Worm (Caenorhabditis elegans) whole organism, early embryonic: ENCODE results near the gene pho-5.

ENCODE experiments used
- B0310.2 ChIP-seq: sonication (generic microtip); optimal IDR thresholded peaks from 2 replicates; lab custom pipeline; 2016; ENCODE audit warnings: mild to moderate bottlenecking, missing genetic modification characterization, missing compliant biosample characterization
- F13C5.2 ChIP-seq: sonication (generic microtip); optimal IDR thresholded peaks from 2 replicates; lab custom pipeline; 2017; ENCODE audit warnings: mild to moderate bottlenecking, missing genetic modification characterization, inconsistent platforms, missing compliant biosample characterization
- aly-1 ChIP-seq: sonication (generic microtip); optimal IDR thresholded peaks from 2 replicates; lab custom pipeline; 2016; ENCODE audit warnings: missing genetic modification characterization, missing compliant biosample characterization
- ama-1 ChIP-seq: fragments of 150-350 bp; optimal IDR thresholded peaks from 2 replicates; lab custom pipeline; 2014
- ceh-13 ChIP-seq: fragments of 200-800 bp; sonication (Bioruptor generic); optimal IDR thresholded peaks from 2 replicates; lab custom pipeline; 2018; ENCODE audit warnings: mild to moderate bottlenecking, missing genetic modification characterization, missing compliant biosample characterization
- ceh-36 ChIP-seq: sonication (generic microtip); optimal IDR thresholded peaks from 2 replicates; lab custom pipeline; 2016; ENCODE audit warnings: missing genetic modification characterization, inconsistent platforms, missing compliant biosample characterization
- ets-7 ChIP-seq: sonication (generic microtip); optimal IDR thresholded peaks from 2 replicates; lab custom pipeline; 2016; ENCODE audit warnings: missing genotype, missing genetic modification characterization, missing compliant biosample characterization
- flt-1 ChIP-seq: fragments of 200-800 bp; sonication (Bioruptor generic); IDR thresholded peaks from 2 replicates; pipeline ENCODE4 v1.3.6; 2022; ENCODE audit warnings: missing genetic modification characterization, missing compliant biosample characterization
- hmbx-1 ChIP-seq: sonication (generic microtip); optimal IDR thresholded peaks from 2 replicates; lab custom pipeline; 2016; ENCODE audit warnings: mild to moderate bottlenecking, missing genetic modification characterization, missing compliant biosample characterization
- hmg-4 ChIP-seq: fragments of 200-800 bp; sonication (Bioruptor generic); optimal IDR thresholded peaks from 2 replicates; lab custom pipeline; 2018; ENCODE audit warnings: mild to moderate bottlenecking, missing genetic modification characterization, missing compliant biosample characterization
- hnd-1 ChIP-seq: sonication (generic microtip); optimal IDR thresholded peaks from 2 replicates; lab custom pipeline; 2016; ENCODE audit warnings: missing genetic modification characterization, missing compliant biosample characterization
- pes-1 ChIP-seq: fragments of 200-800 bp; sonication (Bioruptor generic); IDR thresholded peaks from 2 replicates; pipeline ENCODE4 v1.3.6; 2022; ENCODE audit warnings: missing genetic modification reagents, missing genetic modification characterization, missing compliant biosample characterization
- scrt-1 ChIP-seq: fragments of 200-800 bp; sonication (Bioruptor generic); IDR thresholded peaks from 2 replicates; pipeline ENCODE4 v1.3.6; 2022; ENCODE audit warnings: missing genetic modification characterization, missing compliant biosample characterization
- sea-1 ChIP-seq: fragments of 200-800 bp; sonication (Bioruptor generic); conservative IDR thresholded peaks from 2 replicates; pipeline ENCODE4 v1.3.6; 2022; ENCODE audit warnings: missing genetic modification characterization, missing compliant biosample characterization
- tbx-11 ChIP-seq: fragments of 200-800 bp; sonication (Bioruptor generic); IDR thresholded peaks from 2 replicates; pipeline ENCODE4 v1.3.6; 2022; ENCODE audit warnings: missing genetic modification characterization, missing compliant biosample characterization
- tbx-37 ChIP-seq: fragments of 200-800 bp; sonication (Bioruptor generic); conservative IDR thresholded peaks from 2 replicates; pipeline ENCODE4 v1.3.6; 2022; ENCODE audit warnings: missing genetic modification reagents, missing genetic modification characterization, missing compliant biosample characterization
- tra-4 ChIP-seq: sonication (generic microtip); optimal IDR thresholded peaks from 2 replicates; lab custom pipeline; 2017; ENCODE audit warnings: missing genetic modification characterization, missing compliant biosample characterization

pho-5 gene

ce11 chrIII:7304961-7305648 is 19.4 kb upstream of the pho-5 start:
- no peak for TF ChIP-seq hmbx-1 (tag; lab: Kevin White, UChicago)
- TF ChIP-seq hnd-1 (tag; lab: Kevin White, UChicago) = no peak
- no peak for TF ChIP-seq scrt-1 (GFP tag; lab: Robert Waterston, UW)
- no peak for TF ChIP-seq pes-1 (GFP tag; lab: Robert Waterston, UW)
- TF ChIP-seq aly-1 = no peak
- TF ChIP-seq ets-7 (tag; lab: Kevin White, UChicago) = no peak
- no peak for TF ChIP-seq tbx-11
- no peak for TF ChIP-seq tra-4 (tag; lab: Kevin White, UChicago)

ce11 chrIII:7301668-7302067 is 16.0 kb upstream of the pho-5 start:
- TF ChIP-seq ceh-13 (GFP tag; lab: Kevin White, UChicago) (no peak), sea-1 (GFP tag; lab: Robert Waterston, UW) (no peak), ceh-36 (tag; lab: Kevin White, UChicago) (no peak), tbx-11 (no peak), pes-1 (GFP tag; lab: Robert Waterston, UW) (no peak)

- TF ChIP-seq hmbx-1 (tag; lab: Kevin White, UChicago) (no peak), pes-1 (GFP tag; lab: Robert Waterston, UW) (no peak), tbx-37 (GFP tag; lab: Robert Waterston, UW) (no peak), tbx-11 (no peak), ets-7 (tag; lab: Kevin White, UChicago) (no peak), hnd-1 (tag; lab: Kevin White, UChicago) (no peak), ceh-36 (tag; lab: Kevin White, UChicago) (no peak), ama-1 (lab: Kevin White, UChicago) (no peak), F13C5.2 (no peak)
Observed at ce11 chrIII:7300763-7301162, 15.1 kb upstream of the pho-5 start.

- TF ChIP-seq B0310.2 (tag; lab: Kevin White, UChicago) (no peak), ceh-13 (GFP tag; lab: Kevin White, UChicago) (no peak)
Observed at ce11 chrIII:7300169-7300568, 14.5 kb upstream of the pho-5 start.

ce11 chrIII:7299466-7299865 is 13.8 kb upstream of the pho-5 start, which contains the start of the genes B0361.14 and B0361.9:
B0361.14 (minus strand) TSS chrIII:7299531.
B0361.9 (minus strand) TSS chrIII:7299631.
- TF ChIP-seq ceh-36 (tag; lab: Kevin White, UChicago) (no peak), tra-4 (tag; lab: Kevin White, UChicago) (no peak), ets-7 (tag; lab: Kevin White, UChicago) (no peak), tbx-11 (no peak), tbx-37 (GFP tag; lab: Robert Waterston, UW) (no peak), flt-1 (GFP tag; lab: Robert Waterston, UW) (no peak), hnd-1 (tag; lab: Kevin White, UChicago) (no peak), scrt-1 (GFP tag; lab: Robert Waterston, UW) (no peak), pes-1 (GFP tag; lab: Robert Waterston, UW) (no peak), aly-1 (no peak), ceh-13 (GFP tag; lab: Kevin White, UChicago) (no peak), hmg-4 (GFP tag; lab: Kevin White, UChicago) (no peak), sea-1 (GFP tag; lab: Robert Waterston, UW) (no peak), F13C5.2 (no peak), ama-1 (lab: Kevin White, UChicago) (no peak)

- TF ChIP-seq B0310.2 (tag; lab: Kevin White, UChicago) (no peak), scrt-1 (GFP tag; lab: Robert Waterston, UW) (no peak), hmg-4 (GFP tag; lab: Kevin White, UChicago) (no peak), aly-1 (no peak), sea-1 (GFP tag; lab: Robert Waterston, UW) (no peak), flt-1 (GFP tag; lab: Robert Waterston, UW) (no peak), tbx-11 (no peak), ama-1 (lab: Kevin White, UChicago) (no peak), ceh-13 (GFP tag; lab: Kevin White, UChicago) (no peak), F13C5.2 (no peak), ceh-36 (tag; lab: Kevin White, UChicago) (no peak), tbx-37 (GFP tag; lab: Robert Waterston, UW) (no peak), tra-4 (tag; lab: Kevin White, UChicago) (no peak), hmbx-1 (tag; lab: Kevin White, UChicago) (no peak), ets-7 (tag; lab: Kevin White, UChicago) (no peak), pes-1 (GFP tag; lab: Robert Waterston, UW) (no peak), hnd-1 (tag; lab: Kevin White, UChicago) (no peak)
Observed at ce11 chrIII:7298045-7298444, 12.4 kb upstream of the pho-5 start.

- TF ChIP-seq pes-1 (GFP tag; lab: Robert Waterston, UW) (no peak), aly-1 (no peak), sea-1 (GFP tag; lab: Robert Waterston, UW) (no peak)
Observed at ce11 chrIII:7297045-7297680, 11.5 kb upstream of the pho-5 start.
